Fruit fly (Drosophila melanogaster): ENCODE data around the gene CG1575.

CG1575 gene

DNA sequence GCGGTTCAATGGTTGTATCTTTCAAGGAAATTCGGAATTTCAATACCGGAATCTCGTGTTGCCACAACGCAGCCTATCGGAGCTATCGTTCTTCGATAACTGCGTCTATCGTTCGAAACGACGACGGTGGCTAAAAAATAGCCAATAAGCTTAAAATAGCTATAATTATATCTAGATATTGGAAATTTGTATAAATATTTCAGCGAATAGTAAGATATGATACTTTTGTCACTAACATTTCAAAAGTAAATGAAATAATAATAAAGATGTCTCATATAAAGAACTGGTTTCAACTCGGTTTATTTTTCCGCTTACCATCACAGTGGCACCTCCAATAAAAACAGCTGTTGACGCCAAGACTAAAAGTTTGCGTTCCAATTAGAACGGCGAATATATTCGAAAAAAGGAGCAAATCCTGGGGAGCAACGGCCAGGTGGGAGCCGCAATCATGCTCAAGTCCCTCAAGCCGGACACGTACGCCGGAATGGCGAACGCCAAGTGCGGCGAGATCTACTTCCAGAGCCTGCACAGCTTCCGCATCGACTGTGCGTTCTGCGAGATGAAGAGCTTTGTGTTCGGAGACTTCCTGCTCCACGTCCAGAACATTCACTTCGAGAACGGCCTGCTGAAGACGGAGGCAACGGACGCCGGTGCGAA, 28.8 kb downstream of the CG1575 start, which contains the start of the genes alpha-PheRS and CG2129:
Gene alpha-PheRS, minus strand, starts transcription at position 102 of the 657 bp plus-strand sequence.
Gene CG2129, plus strand, starts transcription at position 339 of the 657 bp plus-strand sequence.
- TF ChIP-seq Sin3A (optimal IDR thresholded peaks at IDR 0.05), result no peak
- no peak for TF ChIP-seq Myc (optimal IDR thresholded peaks at IDR 0.05)
- no peak for TF ChIP-seq ttk (optimal IDR thresholded peaks at IDR 0.05)
- no peak for TF ChIP-seq h (optimal IDR thresholded peaks at IDR 0.05)
- no peak for TF ChIP-seq psq (optimal IDR thresholded peaks at IDR 0.05)
- TF ChIP-seq insv (optimal IDR thresholded peaks at IDR 0.05), result no peak

DNA sequence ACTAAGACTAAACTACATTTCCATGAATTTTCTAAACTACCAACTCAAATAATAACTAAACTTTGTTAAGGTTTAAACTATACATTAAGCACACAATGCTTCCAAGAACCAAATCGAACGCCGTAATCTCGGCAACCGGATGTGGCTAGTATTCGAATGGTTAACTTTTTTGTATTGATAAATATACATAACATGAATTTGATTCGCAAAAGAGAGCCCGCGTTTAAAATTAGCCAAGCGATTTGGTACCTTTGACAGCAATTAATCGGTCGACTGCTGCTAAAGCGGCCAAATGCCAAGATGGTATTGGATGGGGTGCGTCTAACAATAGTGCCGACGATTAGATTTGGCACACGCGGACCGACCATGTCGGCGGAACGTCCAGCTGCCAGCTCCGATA, 30.8 kb downstream of the CG1575 start, which contains the start of gene CG15336:
Gene CG15336, plus strand, starts transcription at position 301 of the 400 bp plus-strand sequence.
- no peak for TF ChIP-seq Sin3A (optimal IDR thresholded peaks at IDR 0.05)
- no peak for TF ChIP-seq h (optimal IDR thresholded peaks at IDR 0.05)
- TF ChIP-seq Myc (optimal IDR thresholded peaks at IDR 0.05), result no peak
- TF ChIP-seq insv (optimal IDR thresholded peaks at IDR 0.05), result no peak
- TF ChIP-seq psq (optimal IDR thresholded peaks at IDR 0.05), result no peak
- no peak for TF ChIP-seq ttk (optimal IDR thresholded peaks at IDR 0.05)

DNA sequence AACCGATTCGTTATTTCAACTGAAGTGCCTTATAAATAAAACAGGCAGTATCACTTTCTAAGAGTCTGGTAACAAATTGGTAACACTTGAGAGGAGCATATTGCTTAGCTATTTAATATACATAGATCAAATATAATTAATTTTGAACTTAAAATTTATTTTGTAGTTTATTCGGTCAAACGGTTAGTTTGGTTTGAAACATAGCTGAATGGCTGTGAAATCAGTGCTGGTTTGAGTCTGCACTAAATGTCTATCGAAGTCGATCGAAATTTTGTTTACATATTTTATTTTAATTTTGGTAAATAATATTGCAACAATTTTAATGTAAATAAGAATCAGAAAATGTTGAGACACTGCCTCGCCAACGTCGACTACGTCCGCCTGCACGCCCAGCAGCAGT, 31.7 kb downstream of the CG1575 start, which contains the start of gene CG10959:
Gene CG10959, plus strand, starts transcription at position 228 of the 400 bp plus-strand sequence.
- TF ChIP-seq h (optimal IDR thresholded peaks at IDR 0.05) (no peak), insv (optimal IDR thresholded peaks at IDR 0.05) (no peak)

DNA sequence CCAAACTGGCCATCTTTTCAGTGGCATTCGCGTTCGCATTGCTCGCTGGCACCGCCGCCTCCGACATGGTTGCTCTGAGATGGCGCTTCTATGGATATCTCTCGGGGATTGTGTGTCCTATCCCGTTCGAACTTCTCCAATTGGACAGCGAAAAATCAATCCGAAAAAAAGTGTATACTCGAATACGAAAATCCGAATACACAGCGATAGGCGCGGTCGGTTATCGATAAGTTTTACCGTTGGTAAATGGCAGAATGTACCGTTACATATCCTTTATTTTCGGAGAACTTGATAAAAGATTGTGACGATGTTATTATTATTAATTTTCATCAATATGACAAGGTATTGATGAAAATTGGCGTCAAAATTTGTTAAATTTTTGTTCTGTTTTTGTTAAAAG, 35.3 kb downstream of the CG1575 start, which contains the start of gene Gbeta5:
Gene Gbeta5, minus strand, starts transcription at position 199 of the 400 bp plus-strand sequence.
- no peak for TF ChIP-seq insv (optimal IDR thresholded peaks at IDR 0.05)
- no peak for TF ChIP-seq psq (optimal IDR thresholded peaks at IDR 0.05)
- TF ChIP-seq ttk (optimal IDR thresholded peaks at IDR 0.05), result no peak
- TF ChIP-seq h (optimal IDR thresholded peaks at IDR 0.05), result no peak
- TF ChIP-seq Sin3A (optimal IDR thresholded peaks at IDR 0.05), result no peak
- no peak for TF ChIP-seq Myc (optimal IDR thresholded peaks at IDR 0.05)

DNA sequence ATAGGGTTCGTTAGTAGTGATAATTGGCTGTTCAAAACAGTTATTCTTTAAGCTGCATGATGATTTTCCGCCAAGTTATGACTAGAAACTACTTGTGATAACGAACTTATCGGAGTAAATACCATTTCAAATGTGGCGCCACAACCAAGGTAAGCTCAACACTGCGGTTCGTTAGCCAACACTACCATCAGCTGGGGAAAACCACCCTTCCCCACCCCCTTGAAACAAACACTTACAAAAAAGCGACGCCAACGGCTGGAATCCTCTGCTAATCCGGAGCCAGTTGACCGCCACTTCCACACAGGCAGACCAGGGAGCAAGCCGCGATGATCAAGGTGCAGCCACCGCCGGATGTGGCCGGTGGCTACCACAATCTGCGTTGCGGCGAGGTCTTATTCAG, 35.9 kb downstream of the CG1575 start, which contains the start of gene CG18262:
Gene CG18262, plus strand, starts transcription at position 231 of the 400 bp plus-strand sequence.
- TF ChIP-seq Myc (optimal IDR thresholded peaks at IDR 0.05), result no peak
- TF ChIP-seq insv (optimal IDR thresholded peaks at IDR 0.05), result no peak
- no peak for TF ChIP-seq ttk (optimal IDR thresholded peaks at IDR 0.05)
- TF ChIP-seq Sin3A (optimal IDR thresholded peaks at IDR 0.05), result no peak
- no peak for TF ChIP-seq h (optimal IDR thresholded peaks at IDR 0.05)
- no peak for TF ChIP-seq psq (optimal IDR thresholded peaks at IDR 0.05)

DNA sequence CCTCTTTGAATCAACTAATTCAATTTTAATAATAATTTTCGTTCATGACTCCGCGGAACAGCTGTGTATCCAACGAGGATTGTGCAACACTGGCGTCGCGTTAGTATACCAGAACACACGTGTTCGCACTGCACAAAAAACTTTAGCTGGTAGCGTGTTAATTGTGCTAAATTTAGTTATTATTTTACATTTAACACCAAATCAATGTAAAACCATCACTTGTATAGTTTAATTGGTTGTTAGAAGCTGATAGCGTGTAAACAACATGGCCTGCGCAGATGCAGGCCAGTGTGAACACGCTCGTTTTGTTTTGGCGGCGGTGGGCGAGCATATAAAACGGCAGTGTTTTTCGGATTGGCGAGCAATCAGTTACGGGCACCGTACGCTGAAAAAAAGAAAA, 40.5 kb downstream of the CG1575 start, which contains the start of the genes Traf6 and GIIIspla2:
Gene Traf6, minus strand, starts transcription at position 93 of the 400 bp plus-strand sequence.
Gene GIIIspla2, plus strand, starts transcription at position 335 of the 400 bp plus-strand sequence.
- TF ChIP-seq ttk (optimal IDR thresholded peaks at IDR 0.05) (no peak), insv (optimal IDR thresholded peaks at IDR 0.05) (no peak), Myc (optimal IDR thresholded peaks at IDR 0.05) (no peak), Sin3A (optimal IDR thresholded peaks at IDR 0.05) (no peak), psq (optimal IDR thresholded peaks at IDR 0.05) (no peak), h (optimal IDR thresholded peaks at IDR 0.05) (no peak)

DNA sequence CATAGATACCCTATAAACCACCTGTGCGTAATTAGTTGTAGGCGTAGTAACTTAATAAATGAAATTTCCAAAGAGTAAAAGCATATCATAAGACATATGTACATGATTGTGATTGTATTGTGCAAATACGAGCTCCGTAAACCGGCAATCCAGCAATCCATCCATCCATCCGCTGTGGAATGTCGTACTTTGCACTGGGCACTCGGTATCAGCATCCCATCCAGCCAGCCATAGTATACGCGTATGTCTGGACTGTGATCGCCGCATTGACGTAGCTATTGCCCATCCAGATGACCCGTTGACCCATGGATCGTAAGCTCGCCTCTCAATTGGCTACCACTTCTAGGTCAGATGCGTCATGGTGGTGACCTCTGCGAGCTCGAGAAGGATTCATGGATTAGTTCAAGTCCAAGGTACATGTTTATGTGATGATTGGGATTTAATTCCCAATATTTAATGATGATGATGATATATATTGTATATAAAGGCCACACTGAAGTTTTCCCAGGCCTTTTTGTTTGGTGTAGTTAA, 42.2 kb downstream of the CG1575 start:
- TF ChIP-seq Sin3A (optimal IDR thresholded peaks at IDR 0.05) (no peak), ttk (optimal IDR thresholded peaks at IDR 0.05) (no peak), insv (optimal IDR thresholded peaks at IDR 0.05) (no peak), psq (optimal IDR thresholded peaks at IDR 0.05) (no peak)

DNA sequence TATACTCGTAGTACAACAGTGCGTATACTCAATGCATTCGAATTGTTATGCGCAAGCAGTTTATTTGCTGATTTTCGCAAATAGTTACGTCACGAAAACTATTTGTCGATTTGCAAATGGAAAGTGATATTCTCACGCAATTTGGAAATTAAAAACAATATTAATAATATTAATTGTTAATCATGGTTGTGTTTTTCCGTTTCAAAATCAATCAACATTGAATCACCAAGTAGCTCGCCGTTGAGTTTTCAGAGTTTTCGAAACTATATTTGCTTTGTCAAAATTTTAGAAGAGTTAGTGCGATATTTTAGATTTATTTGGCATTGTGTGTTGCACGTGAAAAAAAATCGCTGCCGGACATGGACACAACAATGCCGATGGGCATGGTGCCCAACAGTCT, 42.9 kb downstream of the CG1575 start, which contains the start of gene CG15337:
Gene CG15337, plus strand, starts transcription at position 301 of the 400 bp plus-strand sequence.
- TF ChIP-seq Myc (optimal IDR thresholded peaks at IDR 0.05), result no peak
- no peak for TF ChIP-seq ttk (optimal IDR thresholded peaks at IDR 0.05)
- no peak for TF ChIP-seq Sin3A (optimal IDR thresholded peaks at IDR 0.05)
- no peak for TF ChIP-seq insv (optimal IDR thresholded peaks at IDR 0.05)
- TF ChIP-seq h (optimal IDR thresholded peaks at IDR 0.05), result no peak
- no peak for TF ChIP-seq psq (optimal IDR thresholded peaks at IDR 0.05)

DNA sequence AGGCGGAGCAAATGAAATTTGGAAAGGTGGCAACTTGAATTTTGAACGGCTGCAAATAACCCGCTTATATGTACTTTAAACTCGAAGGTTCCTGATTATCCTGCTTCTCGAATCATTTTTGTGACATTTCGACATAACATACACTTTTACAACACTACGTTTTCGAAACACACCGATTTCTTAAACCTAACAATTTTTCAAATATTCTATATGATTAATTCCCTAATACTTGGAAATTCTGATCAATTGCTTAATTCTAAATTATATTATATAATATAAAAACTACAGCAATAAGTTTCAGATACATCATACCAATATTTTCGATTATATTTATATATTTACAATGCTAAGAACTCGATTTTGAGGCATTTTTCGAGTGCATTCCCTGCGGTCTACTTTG, 45.9 kb downstream of the CG1575 start, which contains the start of gene CG10761:
Gene CG10761, minus strand, starts transcription at position 101 of the 400 bp plus-strand sequence.
- no peak for TF ChIP-seq insv (optimal IDR thresholded peaks at IDR 0.05)
- no peak for TF ChIP-seq Sin3A (optimal IDR thresholded peaks at IDR 0.05)
- no peak for TF ChIP-seq ttk (optimal IDR thresholded peaks at IDR 0.05)
- TF ChIP-seq h (optimal IDR thresholded peaks at IDR 0.05), result no peak
- no peak for TF ChIP-seq Myc (optimal IDR thresholded peaks at IDR 0.05)

DNA sequence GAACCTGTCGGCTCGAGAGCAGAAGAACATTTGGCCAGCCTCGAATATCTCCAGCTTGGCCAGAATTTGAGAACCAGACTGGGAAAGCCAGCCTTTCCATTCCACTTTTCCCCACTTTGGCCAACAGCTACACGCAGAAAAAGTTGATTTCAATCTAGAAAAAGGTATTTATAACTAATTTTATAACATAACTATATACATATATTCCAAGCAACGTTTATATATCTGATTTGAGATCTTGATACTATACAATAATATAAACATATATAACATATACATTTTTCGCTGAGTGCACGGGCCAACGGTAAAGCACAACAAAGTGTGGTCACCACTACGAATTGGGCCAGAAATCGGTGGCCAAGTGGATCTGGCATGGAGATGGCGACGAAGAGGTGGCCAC, 46.6 kb downstream of the CG1575 start:
- TF ChIP-seq psq (optimal IDR thresholded peaks at IDR 0.05), result no peak
- no peak for TF ChIP-seq insv (optimal IDR thresholded peaks at IDR 0.05)
- TF ChIP-seq Myc (optimal IDR thresholded peaks at IDR 0.05), result no peak
- no peak for TF ChIP-seq ttk (optimal IDR thresholded peaks at IDR 0.05)
- no peak for TF ChIP-seq Sin3A (optimal IDR thresholded peaks at IDR 0.05)
- no peak for TF ChIP-seq h (optimal IDR thresholded peaks at IDR 0.05)

DNA sequence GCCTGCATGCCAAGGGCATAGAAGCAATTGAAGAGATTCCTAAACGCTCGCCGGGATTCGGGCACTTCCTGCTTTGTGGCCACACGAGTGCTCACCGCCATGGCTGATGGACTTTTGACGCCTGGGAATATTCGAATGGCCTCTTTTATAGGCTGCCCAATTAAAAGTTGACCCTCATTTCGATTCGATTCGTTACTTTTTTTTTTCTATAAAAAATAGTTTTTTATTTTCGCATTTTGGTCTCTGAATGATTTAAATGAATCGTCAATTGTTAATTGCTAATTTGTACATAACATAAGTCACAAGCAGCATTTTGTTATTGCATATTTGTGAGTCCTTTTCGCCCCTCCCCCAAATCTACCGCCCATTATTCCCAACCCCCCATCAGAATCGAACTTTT, 48.8 kb downstream of the CG1575 start, which contains the start of gene Or7a:
Gene Or7a, minus strand, starts transcription at position 101 of the 400 bp plus-strand sequence.
- no peak for TF ChIP-seq Sin3A (optimal IDR thresholded peaks at IDR 0.05)
- no peak for TF ChIP-seq Myc (optimal IDR thresholded peaks at IDR 0.05)
- TF ChIP-seq h (optimal IDR thresholded peaks at IDR 0.05), result no peak
- no peak for TF ChIP-seq insv (optimal IDR thresholded peaks at IDR 0.05)
- no peak for TF ChIP-seq psq (optimal IDR thresholded peaks at IDR 0.05)
- TF ChIP-seq ttk (optimal IDR thresholded peaks at IDR 0.05), result no peak

Measured in Kc167 (cell line).